Fruit fly (Drosophila melanogaster): ENCODE results near the gene CG13931.

DNA sequence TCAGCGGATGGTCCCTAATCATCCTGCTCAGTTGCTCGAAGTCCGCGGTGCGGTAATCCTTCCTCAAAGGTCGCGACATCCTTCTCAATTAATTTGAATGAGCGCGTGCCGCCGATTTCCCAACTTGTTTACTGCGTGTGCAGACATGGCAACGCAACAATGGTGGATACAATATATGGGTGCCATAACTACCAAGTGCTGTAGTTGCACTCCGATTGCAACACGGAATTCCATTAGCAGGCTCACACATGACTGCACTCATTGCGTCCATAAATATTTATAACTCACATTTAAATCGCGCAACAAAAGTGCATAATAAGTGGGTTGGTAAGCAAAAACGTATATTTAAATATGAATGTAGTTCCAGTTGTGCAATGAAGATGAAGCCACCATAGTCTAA, 29.6 kb downstream of the CG13931 start, which contains the start of gene CG13930:
- TF ChIP-seq pan (optimal IDR thresholded peaks at IDR 0.05) (no peak), Dll (optimal IDR thresholded peaks at IDR 0.05) (no peak), usp (GFP tag; optimal IDR thresholded peaks at IDR 0.05) (no peak), psq (optimal IDR thresholded peaks at IDR 0.05) (no peak), CG8478 (optimal IDR thresholded peaks at IDR 0.05) (no peak), EcR (GFP tag; optimal IDR thresholded peaks at IDR 0.05) (no peak)
